Worm (Caenorhabditis elegans) whole organism, L4/young adult: ENCODE measurements around the gene Y116F11B.7.

ENCODE experiments used
- W03F9.2 ChIP-seq: fragments of 150-350 bp; optimal IDR thresholded peaks from 2 replicates; lab custom pipeline; 2014; ENCODE audit warnings: missing biosample characterization, missing genetic modification characterization
- him-1 ChIP-seq: sonication (generic microtip); optimal IDR thresholded peaks from 2 replicates; lab custom pipeline; 2016; ENCODE audit warnings: missing genotype, missing genetic modification reagents, missing genetic modification characterization, missing compliant biosample characterization

DNA sequence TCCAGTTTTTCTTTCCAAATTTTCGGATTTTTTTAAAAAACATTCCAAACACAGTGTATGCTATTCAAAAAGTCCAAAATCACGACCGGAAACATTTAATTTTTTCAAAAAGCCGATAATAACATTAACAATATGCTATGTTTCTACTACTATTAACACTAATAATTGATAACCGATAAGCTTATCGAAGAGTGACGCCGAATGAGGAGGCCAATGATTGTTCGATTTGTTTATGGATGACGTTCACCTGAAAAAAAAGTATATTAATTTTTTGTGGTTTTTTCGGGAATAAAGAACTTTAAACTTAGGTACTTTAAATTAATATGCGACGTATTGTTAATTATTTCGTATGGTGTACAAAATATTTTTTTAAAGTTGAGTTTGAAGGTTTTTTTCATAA, 49.9 kb downstream of the Y116F11B.7 start:
- TF ChIP-seq him-1 (tag; lab: Kevin White, UChicago), result no peak
- TF ChIP-seq W03F9.2, result no peak
